Fruit fly (Drosophila melanogaster): ENCODE measurements around the gene CG13895.

- no peak for TF ChIP-seq CG8478 (optimal IDR thresholded peaks at IDR 0.05)
- no peak for TF ChIP-seq CTCF (optimal IDR thresholded peaks at IDR 0.05)
Observed at dm6 chr3L:699368-700150, 8.4 kb downstream of the CG13895 start.
